Fruit fly (Drosophila melanogaster): ENCODE results near the gene CG14314.

CG14314 gene

DNA sequence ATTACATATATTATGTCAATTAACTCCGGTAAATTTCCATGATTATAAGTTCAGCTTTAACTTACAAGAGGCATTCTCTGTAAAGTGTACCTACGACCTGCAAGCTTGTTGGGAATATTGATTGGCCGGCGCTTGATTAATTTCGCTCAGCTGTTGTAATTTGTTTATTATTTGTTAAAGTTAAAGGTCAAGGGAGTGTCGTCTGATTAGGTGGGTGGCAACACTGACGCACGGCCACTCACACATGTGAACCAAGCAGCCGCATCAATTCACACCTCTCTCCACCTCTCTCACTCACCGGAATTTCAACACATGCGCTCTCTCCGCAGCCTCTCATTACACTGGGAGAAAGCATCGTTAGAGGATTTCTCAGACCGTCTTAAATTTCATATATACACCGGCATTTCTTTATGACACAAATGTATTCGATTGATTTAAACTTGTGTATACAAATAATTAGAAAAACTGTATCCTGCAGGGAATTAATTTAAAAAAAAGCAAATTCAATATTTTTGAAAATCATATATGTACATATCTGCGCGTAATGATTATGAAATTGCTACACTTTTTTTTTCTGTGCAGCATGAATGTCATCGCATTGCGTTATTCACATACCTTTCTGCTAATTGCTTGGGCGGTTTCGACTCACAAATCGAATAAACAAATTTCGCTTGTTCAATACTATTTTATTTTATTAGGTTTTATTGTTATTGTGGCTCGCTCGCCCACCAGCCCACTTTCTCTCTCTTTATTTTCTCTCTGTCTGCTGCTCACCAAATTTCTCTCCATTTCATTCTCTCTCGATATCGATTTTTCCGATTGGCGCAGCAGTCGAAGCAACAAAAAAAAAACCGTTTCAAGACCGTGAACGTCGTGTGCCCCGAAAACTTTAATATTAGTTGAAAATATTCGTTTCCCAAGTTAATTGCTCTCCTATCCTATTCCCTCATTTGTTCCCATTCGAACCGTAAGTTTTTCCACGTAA, 43.7 kb upstream of the CG14314 start:
- TF ChIP-seq CG32264 (GFP tag; optimal IDR thresholded peaks at IDR 0.05): peak; percentile 7
- no peak for TF ChIP-seq Dif (GFP tag; optimal IDR thresholded peaks at IDR 0.05; ENCODE audit: partially characterized antibody)
- TF ChIP-seq Mio (GFP tag; optimal IDR thresholded peaks at IDR 0.05): no peak
- no peak for TF ChIP-seq GATAd (GFP tag; optimal IDR thresholded peaks at IDR 0.05)
- peak; percentile 50 for TF ChIP-seq woc (GFP tag; optimal IDR thresholded peaks at IDR 0.05)
- TF ChIP-seq sage (GFP tag; optimal IDR thresholded peaks at IDR 0.05): no peak
- TF ChIP-seq CrebA (GFP tag; optimal IDR thresholded peaks at IDR 0.05; ENCODE audit: borderline replicate concordance): no peak
- peak; percentile 73 for TF ChIP-seq HLH106 (tag; optimal IDR thresholded peaks at IDR 0.05)
- TF ChIP-seq pan (optimal IDR thresholded peaks at IDR 0.05): no peak
- no peak for TF ChIP-seq brk (GFP tag; optimal IDR thresholded peaks at IDR 0.05)
- TF ChIP-seq Vsx2 (GFP tag; optimal IDR thresholded peaks at IDR 0.05; ENCODE audit: partially characterized antibody): no peak
- no peak for TF ChIP-seq Jra (GFP tag; optimal IDR thresholded peaks at IDR 0.05)
- peak; percentile 82 for TF ChIP-seq fru (GFP tag; optimal IDR thresholded peaks at IDR 0.05)
- no peak for TF ChIP-seq Myc (optimal IDR thresholded peaks at IDR 0.05)
- no peak for TF ChIP-seq psq (GFP tag; optimal IDR thresholded peaks at IDR 0.05)
- TF ChIP-seq dsf (GFP tag; optimal IDR thresholded peaks at IDR 0.05; ENCODE audit: borderline replicate concordance): no peak
- TF ChIP-seq dmrt93B (GFP tag; optimal IDR thresholded peaks at IDR 0.05): peak; percentile 51
- no peak for TF ChIP-seq Dfd (GFP tag; optimal IDR thresholded peaks at IDR 0.05)
- TF ChIP-seq sv (GFP tag; optimal IDR thresholded peaks at IDR 0.05): peak; percentile 93
- TF ChIP-seq usp (GFP tag; optimal IDR thresholded peaks at IDR 0.05): no peak
- no peak for TF ChIP-seq tai (GFP tag; optimal IDR thresholded peaks at IDR 0.05)
- TF ChIP-seq Hr83 (GFP tag; optimal IDR thresholded peaks at IDR 0.05; ENCODE audit: poor library complexity, severe bottlenecking): no peak
- TF ChIP-seq Abd-B (GFP tag; optimal IDR thresholded peaks at IDR 0.05): no peak
- no peak for TF ChIP-seq rgr (GFP tag; optimal IDR thresholded peaks at IDR 0.05)
- no peak for TF ChIP-seq jim (GFP tag; optimal IDR thresholded peaks at IDR 0.05)
- TF ChIP-seq foxo (GFP tag; optimal IDR thresholded peaks at IDR 0.05): peak in 1 of 2 experiments; percentile 77
- TF ChIP-seq Sp1 (GFP tag; optimal IDR thresholded peaks at IDR 0.05): no peak
- no peak for TF ChIP-seq dl (GFP tag; optimal IDR thresholded peaks at IDR 0.05; ENCODE audit: insufficient read depth in 1 of 2, partially characterized antibody in 2 of 2)
- TF ChIP-seq Hnf4 (GFP tag; optimal IDR thresholded peaks at IDR 0.05): no peak
- TF ChIP-seq CG9705 (GFP tag; optimal IDR thresholded peaks at IDR 0.05): peak; percentile 65
- no peak for TF ChIP-seq N (GFP tag; optimal IDR thresholded peaks at IDR 0.05)
- TF ChIP-seq h (GFP tag; optimal IDR thresholded peaks at IDR 0.05): peak; percentile 78
- no peak for TF ChIP-seq Hr78 (GFP tag; optimal IDR thresholded peaks at IDR 0.05)
- no peak for TF ChIP-seq Rel (GFP tag; optimal IDR thresholded peaks at IDR 0.05)
- TF ChIP-seq Rel (tag; optimal IDR thresholded peaks at IDR 0.05): no peak
- TF ChIP-seq br (GFP tag; optimal IDR thresholded peaks at IDR 0.05): peak; percentile 68
- peak; percentile 78 for TF ChIP-seq ey (GFP tag; optimal IDR thresholded peaks at IDR 0.05)
- TF ChIP-seq OdsH (GFP tag; optimal IDR thresholded peaks at IDR 0.05): peak; percentile 78
- no peak for TF ChIP-seq lola (GFP tag; optimal IDR thresholded peaks at IDR 0.05)

DNA sequence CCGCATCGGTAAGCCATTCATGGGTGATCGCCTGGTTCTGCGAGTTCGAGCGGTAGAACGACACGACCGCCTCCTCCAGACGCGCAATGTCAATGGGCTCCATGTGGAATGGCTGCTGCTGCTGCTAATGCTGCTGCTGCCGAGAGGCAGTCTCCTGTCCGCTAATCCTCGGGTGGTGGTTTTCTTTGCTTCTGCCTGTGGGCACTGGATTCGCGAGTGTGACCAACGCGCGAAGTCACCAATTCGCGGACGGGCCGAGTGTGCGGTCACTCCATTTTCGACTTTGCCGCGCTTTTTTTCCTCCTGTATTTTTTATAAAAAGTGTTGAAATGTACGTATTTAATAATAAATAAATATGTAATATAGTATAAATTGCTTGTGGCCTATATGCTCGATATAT, 32.7 kb upstream of the CG14314 start, which contains the start of gene cdm:
cdm (minus strand) TSS at position 236 of the 400 bp plus-strand sequence.
- TF ChIP-seq Myc (optimal IDR thresholded peaks at IDR 0.05) (no peak), dmrt93B (GFP tag; optimal IDR thresholded peaks at IDR 0.05) (no peak), HLH106 (tag; optimal IDR thresholded peaks at IDR 0.05) (no peak), Dif (GFP tag; optimal IDR thresholded peaks at IDR 0.05; ENCODE audit: partially characterized antibody) (peak; percentile 12)
